Fruit fly (Drosophila melanogaster): ENCODE results near the gene Moe.
A peak's percentile ranks its signal among the peaks of the same experiment; 100 is the strongest.

dm6 chrX:8895018-8895392 lies 3.1 kb downstream of the Moe start:
- TF ChIP-seq Pif1A (GFP tag; optimal IDR thresholded peaks at IDR 0.05), result no peak
- no peak for TF ChIP-seq CG32121 (GFP tag; IDR thresholded peaks at IDR 0.05)
- no peak for TF ChIP-seq gl (tag; optimal IDR thresholded peaks at IDR 0.05)
- TF ChIP-seq rn (GFP tag; IDR thresholded peaks at IDR 0.05), result no peak
- no peak for TF ChIP-seq Pif1B (GFP tag; optimal IDR thresholded peaks at IDR 0.05)
- no peak for TF ChIP-seq CG34367 (tag; optimal IDR thresholded peaks at IDR 0.05)
- TF ChIP-seq CG10348 (GFP tag; IDR thresholded peaks at IDR 0.05), result no peak
- no peak for TF ChIP-seq D1 (tag; optimal IDR thresholded peaks at IDR 0.05)
- no peak for TF ChIP-seq Snoo (tag; optimal IDR thresholded peaks at IDR 0.05)
- no peak for TF ChIP-seq CG8301 (tag; optimal IDR thresholded peaks at IDR 0.05)
- TF ChIP-seq CG8159 (tag; optimal IDR thresholded peaks at IDR 0.05), result peak; percentile 10
